Worm (Caenorhabditis elegans) whole organism, young adult: ENCODE results near the gene Y73C8C.10.

Experiments used
- B0336.3 ChIP-seq: fragments of 200-800 bp; sonication (Bioruptor generic); IDR thresholded peaks from 2 replicates; pipeline ENCODE4 v1.3.6; 2022; ENCODE audit warnings: missing genetic modification characterization, missing compliant biosample characterization
- F10E7.11 ChIP-seq: sonication (generic microtip); optimal IDR thresholded peaks from 2 replicates; lab custom pipeline; 2017; ENCODE audit warnings: mild to moderate bottlenecking, missing genetic modification characterization, moderate library complexity, missing compliant biosample characterization
- F23B12.7 ChIP-seq: sonication (generic microtip); optimal IDR thresholded peaks from 2 replicates; lab custom pipeline; 2017; ENCODE audit warnings: missing genetic modification characterization, mild to moderate bottlenecking, missing compliant biosample characterization, antibody characterized with exemption, moderate library complexity; ENCODE audit not compliant: insufficient read depth
- F37B4.10 ChIP-seq: fragments of 200-800 bp; sonication (Bioruptor generic); IDR thresholded peaks from 2 replicates; pipeline ENCODE4 v1.3.6; 2022; ENCODE audit warnings: missing genetic modification characterization, missing compliant biosample characterization
- F52B5.7 ChIP-seq: sonication (generic microtip); optimal IDR thresholded peaks from 2 replicates; lab custom pipeline; 2016; ENCODE audit warnings: mild to moderate bottlenecking, missing genetic modification characterization, missing compliant biosample characterization
- F55B11.4 ChIP-seq: sonication (generic microtip); optimal IDR thresholded peaks from 2 replicates; lab custom pipeline; 2016; ENCODE audit warnings: missing compliant biosample characterization, missing genetic modification characterization, borderline replicate concordance; ENCODE audit not compliant: insufficient read depth
- Y53F4B.3 ChIP-seq: fragments of 200-800 bp; sonication (Bioruptor generic); IDR thresholded peaks from 2 replicates; pipeline ENCODE4 v1.3.6; 2022; ENCODE audit warnings: missing genetic modification reagents, missing genetic modification characterization, missing compliant biosample characterization
- Y56A3A.18 ChIP-seq: fragments of 200-800 bp; sonication (Bioruptor generic); IDR thresholded peaks from 2 replicates; pipeline ENCODE4 v1.3.6; 2022; ENCODE audit warnings: missing genetic modification reagents, missing genetic modification characterization, missing compliant biosample characterization
- aptf-2 ChIP-seq: fragments of 200-800 bp; sonication (Bioruptor generic); conservative IDR thresholded peaks from 2 replicates; pipeline ENCODE4 v1.3.6; 2022; ENCODE audit warnings: missing genetic modification reagents, missing genetic modification characterization, missing compliant biosample characterization
- bed-2 ChIP-seq: fragments of 200-800 bp; sonication (Bioruptor generic); IDR thresholded peaks from 2 replicates; pipeline ENCODE4 v1.3.6; 2022; ENCODE audit warnings: missing genetic modification reagents, missing genetic modification characterization, missing compliant biosample characterization
- ceh-100 ChIP-seq: fragments of 200-800 bp; sonication (Bioruptor generic); IDR thresholded peaks from 2 replicates; pipeline ENCODE4 v1.3.6; 2022; ENCODE audit warnings: missing genetic modification reagents, missing genetic modification characterization, missing compliant biosample characterization
- ceh-40 ChIP-seq: fragments of 200-800 bp; sonication (Bioruptor generic); IDR thresholded peaks from 2 replicates; pipeline ENCODE4 v1.3.6; 2022; ENCODE audit warnings: missing genetic modification characterization, missing compliant biosample characterization
- dox-1 ChIP-seq: fragments of 200-800 bp; sonication (Bioruptor generic); IDR thresholded peaks from 2 replicates; pipeline ENCODE4 v1.3.6; 2022; ENCODE audit warnings: missing genetic modification reagents, missing genetic modification characterization, missing compliant biosample characterization
- egrh-3 ChIP-seq: fragments of 200-800 bp; sonication (Bioruptor generic); IDR thresholded peaks from 2 replicates; pipeline ENCODE4 v1.3.6; 2022; ENCODE audit warnings: missing genetic modification reagents, missing genetic modification characterization, missing compliant biosample characterization
- gei-17 ChIP-seq: fragments of 200-800 bp; sonication (Bioruptor generic); optimal IDR thresholded peaks from 2 replicates; lab custom pipeline; 2018; ENCODE audit warnings: mild to moderate bottlenecking, missing genetic modification characterization, missing compliant biosample characterization
- hmg-1.2 ChIP-seq: fragments of 200-800 bp; sonication (Bioruptor generic); IDR thresholded peaks from 2 replicates; pipeline ENCODE4 v1.3.6; 2022; ENCODE audit warnings: missing genetic modification reagents, missing genetic modification characterization, missing compliant biosample characterization
- hmg-20 ChIP-seq: fragments of 200-800 bp; sonication (Bioruptor generic); IDR thresholded peaks from 2 replicates; pipeline ENCODE4 v1.3.6; 2022; ENCODE audit warnings: missing genetic modification reagents, missing genetic modification characterization, missing compliant biosample characterization
- hsf-1 ChIP-seq: fragments of 200-800 bp; sonication (Bioruptor generic); IDR thresholded peaks from 2 replicates; pipeline ENCODE4 v1.3.6; 2022; ENCODE audit warnings: missing genetic modification reagents, missing genetic modification characterization, missing compliant biosample characterization
- lag-1 ChIP-seq: fragments of 200-800 bp; sonication (Bioruptor generic); IDR thresholded peaks from 2 replicates; pipeline ENCODE4 v1.3.6; 2022; ENCODE audit warnings: missing genetic modification reagents, missing genetic modification characterization, missing compliant biosample characterization
- lin-26 ChIP-seq: fragments of 200-800 bp; sonication (Bioruptor generic); IDR thresholded peaks from 2 replicates; pipeline ENCODE4 v1.3.6; 2022; ENCODE audit warnings: missing genetic modification reagents, missing genetic modification characterization, missing compliant biosample characterization
- lsy-27 ChIP-seq: sonication (generic microtip); optimal IDR thresholded peaks from 2 replicates; lab custom pipeline; 2017; ENCODE audit warnings: missing genetic modification characterization, mild to moderate bottlenecking, missing compliant biosample characterization, antibody characterized with exemption, missing genotype, borderline replicate concordance; ENCODE audit not compliant: insufficient read depth
- madf-10 ChIP-seq: sonication (generic microtip); optimal IDR thresholded peaks from 2 replicates; lab custom pipeline; 2016; ENCODE audit warnings: mild to moderate bottlenecking, missing genetic modification characterization, missing compliant biosample characterization
- madf-3 ChIP-seq: fragments of 200-800 bp; sonication (Bioruptor generic); IDR thresholded peaks from 2 replicates; pipeline ENCODE4 v1.3.6; 2022; ENCODE audit warnings: missing genetic modification reagents, missing genetic modification characterization, missing compliant biosample characterization
- mes-4 ChIP-seq: sonication (generic microtip); optimal IDR thresholded peaks from 2 replicates; lab custom pipeline; 2016; ENCODE audit warnings: missing genotype, missing genetic modification characterization, missing compliant biosample characterization
- nfya-1 ChIP-seq: sonication (generic microtip); optimal IDR thresholded peaks from 2 replicates; lab custom pipeline; 2017; ENCODE audit warnings: antibody characterized with exemption, missing compliant biosample characterization, missing genetic modification characterization, borderline replicate concordance; ENCODE audit not compliant: insufficient read depth
- nfya-2 ChIP-seq: fragments of 200-800 bp; sonication (Bioruptor generic); IDR thresholded peaks from 2 replicates; pipeline ENCODE4 v1.3.6; 2022; ENCODE audit warnings: missing genetic modification reagents, missing genetic modification characterization, missing compliant biosample characterization
- nhr-80 ChIP-seq: sonication (generic microtip); optimal IDR thresholded peaks from 2 replicates; lab custom pipeline; 2016; ENCODE audit warnings: missing genetic modification characterization, missing compliant biosample characterization
- rpc-1 ChIP-seq, 2 experiments: fragments of 150-350 bp in 1 of 2; sonication (generic microtip) in 1 of 2; optimal IDR thresholded peaks; 2 replicates each; lab custom pipeline; 2014 to 2018; ENCODE audit warnings: missing biosample characterization in 1 of 2, missing genetic modification characterization in 1 of 2, missing genetic modification reagents in 1 of 2, missing genotype in 1 of 2
- sea-2 ChIP-seq: fragments of 200-800 bp; sonication (Bioruptor generic); IDR thresholded peaks from 2 replicates; pipeline ENCODE4 v1.3.6; 2022; ENCODE audit warnings: missing genetic modification characterization, missing compliant biosample characterization
- snpc-1.3 ChIP-seq: sonication (generic microtip); optimal IDR thresholded peaks from 2 replicates; lab custom pipeline; 2017; ENCODE audit warnings: missing genetic modification characterization, mild to moderate bottlenecking, missing compliant biosample characterization, antibody characterized with exemption, moderate library complexity, missing genotype, missing genetic modification reagents; ENCODE audit not compliant: insufficient read depth
- tlf-1 ChIP-seq: fragments of 200-800 bp; sonication (Bioruptor generic); optimal IDR thresholded peaks from 2 replicates; lab custom pipeline; 2018; ENCODE audit warnings: mild to moderate bottlenecking, missing genetic modification characterization, missing compliant biosample characterization
- zfh-2 ChIP-seq: fragments of 200-800 bp; sonication (Bioruptor generic); conservative IDR thresholded peaks from 2 replicates; pipeline ENCODE4 v1.3.6; 2022; ENCODE audit warnings: missing genetic modification reagents, missing genetic modification characterization, missing compliant biosample characterization
- ztf-18 ChIP-seq: sonication (generic microtip); optimal IDR thresholded peaks from 2 replicates; lab custom pipeline; 2016; ENCODE audit warnings: missing genotype, mild to moderate bottlenecking, missing genetic modification characterization, missing compliant biosample characterization
- ztf-26 ChIP-seq: sonication (generic microtip); optimal IDR thresholded peaks from 2 replicates; lab custom pipeline; 2017; ENCODE audit warnings: missing genetic modification characterization, missing compliant biosample characterization
- ztf-28 ChIP-seq: fragments of 200-800 bp; sonication (Bioruptor generic); IDR thresholded peaks from 2 replicates; pipeline ENCODE4 v1.3.6; 2022; ENCODE audit warnings: missing genetic modification reagents, missing genetic modification characterization, missing compliant biosample characterization

Gene Y73C8C.10

ce11 chrV:3138488-3138887 is 10.9 kb upstream of the Y73C8C.10 start, which contains the start of the genes irld-3 and F02C9.1:
Gene irld-3 (minus strand): TSS chrV:3138588.
Gene F02C9.1 (plus strand): TSS chrV:3138703.
- no peak for TF ChIP-seq nfya-1 (tag; lab: Kevin White, UChicago)
- TF ChIP-seq aptf-2: no peak
- TF ChIP-seq mes-4 (tag; lab: Kevin White, UChicago): no peak
- no peak for TF ChIP-seq madf-10 (tag; lab: Kevin White, UChicago)
- TF ChIP-seq hmg-20 (GFP tag; lab: Robert Waterston, UW): no peak
- TF ChIP-seq F37B4.10 (GFP tag; lab: Robert Waterston, UW): no peak
- TF ChIP-seq ceh-100 (GFP tag; lab: Robert Waterston, UW): no peak
- TF ChIP-seq rpc-1 (optimal IDR thresholded peaks at IDR 0.05; lab: Kevin White, UChicago): no peak
- no peak for TF ChIP-seq rpc-1 (tag; optimal IDR thresholded peaks at IDR 0.05; lab: Kevin White, UChicago)
- no peak for TF ChIP-seq gei-17 (GFP tag; lab: Kevin White, UChicago)
- no peak for TF ChIP-seq nfya-2 (GFP tag; lab: Robert Waterston, UW)
- no peak for TF ChIP-seq ztf-18 (tag; lab: Kevin White, UChicago)
- TF ChIP-seq F55B11.4 (tag; lab: Kevin White, UChicago): no peak
- no peak for TF ChIP-seq ztf-28 (GFP tag; lab: Robert Waterston, UW)
- TF ChIP-seq ceh-40 (GFP tag; lab: Robert Waterston, UW): no peak
- TF ChIP-seq Y53F4B.3 (GFP tag; lab: Robert Waterston, UW): no peak
- TF ChIP-seq, all 124 proteins: peak for 0

ce11 chrV:3133293-3133755 is 5.8 kb upstream of the Y73C8C.10 start, which contains the start of gene F02C9.2:
Gene F02C9.2 (plus strand): TSS chrV:3133705.
- no peak for TF ChIP-seq F52B5.7 (tag; lab: Kevin White, UChicago)
- no peak for TF ChIP-seq tlf-1 (GFP tag; lab: Kevin White, UChicago)
- peak; percentile 81 for TF ChIP-seq zfh-2 (GFP tag; lab: Robert Waterston, UW)
- peak; percentile 41; the same call in 1 of the 2 replicates for TF ChIP-seq egrh-3 (GFP tag; lab: Robert Waterston, UW)

- TF ChIP-seq madf-10 (tag; lab: Kevin White, UChicago) (no peak), ztf-28 (GFP tag; lab: Robert Waterston, UW) (0 out of 2 replicates have a peak, but pooled peaks have one; percentile 17), nhr-80 (tag; lab: Kevin White, UChicago) (no peak), F55B11.4 (tag; lab: Kevin White, UChicago) (no peak), bed-2 (peak; percentile 22; the same call in 1 of the 2 replicates), sea-2 (peak; percentile 45; the same call in 1 of the 2 replicates), zfh-2 (GFP tag; lab: Robert Waterston, UW) (peak; percentile 97), dox-1 (GFP tag; lab: Robert Waterston, UW) (peak; percentile 13; the same call in 1 of the 2 replicates), hsf-1 (GFP tag; lab: Robert Waterston, UW) (no peak), F10E7.11 (tag; lab: Kevin White, UChicago) (peak; percentile 38), lin-26 (GFP tag; lab: Robert Waterston, UW) (0 out of 2 replicates have a peak, but pooled peaks have one; percentile 47), snpc-1.3 (tag; lab: Kevin White, UChicago) (no peak), Y56A3A.18 (no peak), F23B12.7 (tag; lab: Kevin White, UChicago) (no peak), lsy-27 (tag; lab: Kevin White, UChicago) (no peak), egrh-3 (GFP tag; lab: Robert Waterston, UW) (peak; percentile 98)
These were observed 4.5 kb upstream of the Y73C8C.10 start for ce11 chrV:3132116-3132515.

- TF ChIP-seq F10E7.11 (tag; lab: Kevin White, UChicago) (no peak), madf-3 (no peak), hmg-1.2 (GFP tag; lab: Robert Waterston, UW) (no peak), lag-1 (GFP tag; lab: Robert Waterston, UW) (no peak), B0336.3 (no peak), ztf-26 (no peak)
- TF ChIP-seq, all 124 proteins: peak for 0
These were observed 1.2 kb upstream of the Y73C8C.10 start, which contains the start of gene tat-6 for ce11 chrV:3128803-3129202. Gene tat-6 (plus strand): TSS chrV:3129103.
